Fruit fly (Drosophila melanogaster) whole organism, wandering third instar larva: ENCODE measurements around the gene CG33177.

Experiments used
- Abd-B ChIP-seq: fragments of >200 bp; optimal IDR thresholded peaks from 2 replicates; lab custom pipeline; 2017; ENCODE audit warnings: missing biosample characterization, missing genetic modification characterization
- CG32264 ChIP-seq: fragments of 200-800 bp; sonication (Bioruptor generic); optimal IDR thresholded peaks from 2 replicates; lab custom pipeline; 2016; ENCODE audit warnings: missing biosample characterization, missing genetic modification characterization
- CG9705 ChIP-seq: fragments of 200-800 bp; sonication (Bioruptor generic); optimal IDR thresholded peaks from 2 replicates; lab custom pipeline; 2018; ENCODE audit warnings: missing biosample characterization, mild to moderate bottlenecking, missing genetic modification characterization
- CrebA ChIP-seq: fragments of 200-800 bp; sonication (Bioruptor generic); optimal IDR thresholded peaks from 2 replicates; lab custom pipeline; 2016; ENCODE audit warnings: missing biosample characterization, mild to moderate bottlenecking, missing genetic modification characterization, borderline replicate concordance
- Dfd ChIP-seq: fragments of >200 bp; optimal IDR thresholded peaks from 2 replicates; lab custom pipeline; 2017; ENCODE audit warnings: missing biosample characterization, missing genetic modification characterization
- Dif ChIP-seq: fragments of 200-275, 200-300 bp; sonication (Bioruptor generic); optimal IDR thresholded peaks from 2 replicates; lab custom pipeline; 2018; ENCODE audit warnings: missing biosample characterization, missing genetic modification characterization; ENCODE audit not compliant: partially characterized antibody
- HLH106 ChIP-seq: fragments of 200-800 bp; optimal IDR thresholded peaks from 3 replicates; lab custom pipeline; 2019; ENCODE audit warnings: missing biosample characterization, mild to moderate bottlenecking, missing genetic modification characterization, moderate library complexity
- Hnf4 ChIP-seq: fragments of 200-800 bp; sonication (Bioruptor generic); optimal IDR thresholded peaks from 2 replicates; lab custom pipeline; 2016; ENCODE audit warnings: missing biosample characterization, mild to moderate bottlenecking, missing genetic modification characterization
- Hr78 ChIP-seq: fragments of >200 bp; optimal IDR thresholded peaks from 2 replicates; lab custom pipeline; 2017; ENCODE audit warnings: missing biosample characterization, missing genetic modification characterization
- Hr83 ChIP-seq: fragments of 200-300 bp; sonication (Bioruptor generic); optimal IDR thresholded peaks from 2 replicates; lab custom pipeline; 2016; ENCODE audit warnings: missing biosample characterization, mild to moderate bottlenecking, missing genetic modification characterization, moderate library complexity; ENCODE audit not compliant: poor library complexity, severe bottlenecking
- Jra ChIP-seq: sonication (Bioruptor generic); optimal IDR thresholded peaks from 2 replicates; lab custom pipeline; 2016; ENCODE audit warnings: missing biosample characterization, missing genetic modification characterization
- Mio ChIP-seq: sonication (Bioruptor generic); optimal IDR thresholded peaks from 2 replicates; lab custom pipeline; 2016; ENCODE audit warnings: missing biosample characterization, missing genetic modification characterization
- Myc ChIP-seq: fragments of >200 bp; optimal IDR thresholded peaks from 2 replicates; lab custom pipeline; 2017
- N ChIP-seq: fragments of >200 bp; optimal IDR thresholded peaks from 2 replicates; lab custom pipeline; 2018; ENCODE audit warnings: missing biosample characterization, missing external identifiers, missing genetic modification characterization
- OdsH ChIP-seq: fragments of 200-800 bp; sonication (Bioruptor generic); optimal IDR thresholded peaks from 2 replicates; lab custom pipeline; 2016; ENCODE audit warnings: missing biosample characterization, mild to moderate bottlenecking, missing genetic modification characterization
- Rel ChIP-seq, 2 experiments: fragments of 200-800 bp; sonication (Bioruptor generic) in 1 of 2; optimal IDR thresholded peaks; 2 replicates in 1 of 2; 3 replicates in 1 of 2; lab custom pipeline; 2016 to 2019; ENCODE audit warnings: mild to moderate bottlenecking in 2 of 2, missing biosample characterization in 2 of 2, missing genetic modification characterization in 2 of 2, moderate library complexity in 1 of 2
- Sp1 ChIP-seq: fragments of 200-800 bp; sonication (Bioruptor generic); optimal IDR thresholded peaks from 3 replicates; lab custom pipeline; 2019; ENCODE audit warnings: missing biosample characterization, mild to moderate bottlenecking, missing genetic modification characterization, moderate library complexity
- Vsx2 ChIP-seq: fragments of 200-300, 225-300 bp; sonication (Bioruptor generic); optimal IDR thresholded peaks from 2 replicates; lab custom pipeline; 2018; ENCODE audit warnings: missing biosample characterization, missing genetic modification characterization; ENCODE audit not compliant: partially characterized antibody
- br ChIP-seq: fragments of 200-800 bp; sonication (Bioruptor generic); optimal IDR thresholded peaks from 2 replicates; lab custom pipeline; 2016; ENCODE audit warnings: missing biosample characterization, missing genetic modification characterization
- brk ChIP-seq: fragments of 200-800 bp; sonication (Bioruptor generic); optimal IDR thresholded peaks from 2 replicates; lab custom pipeline; 2016; ENCODE audit warnings: missing biosample characterization, mild to moderate bottlenecking, missing genetic modification characterization
- dl ChIP-seq, 2 experiments: fragments of 175-275, 200-275 bp in 1 of 2; fragments of 200-275 bp in 1 of 2; sonication (Bioruptor generic); optimal IDR thresholded peaks; lab custom pipeline; 2018; ENCODE audit warnings: mild to moderate bottlenecking in 2 of 2, missing biosample characterization in 2 of 2, missing genetic modification characterization in 2 of 2, moderate library complexity in 2 of 2; ENCODE audit not compliant: partially characterized antibody in 2 of 2, insufficient read depth in 1 of 2
- dmrt93B ChIP-seq: fragments of 200-800 bp; sonication (Bioruptor generic); optimal IDR thresholded peaks from 2 replicates; lab custom pipeline; 2018; ENCODE audit warnings: missing biosample characterization, mild to moderate bottlenecking, missing genetic modification characterization
- dsf ChIP-seq: sonication (Bioruptor generic); optimal IDR thresholded peaks from 2 replicates; lab custom pipeline; 2016; ENCODE audit warnings: missing biosample characterization, missing genetic modification characterization, borderline replicate concordance
- ey ChIP-seq: fragments of 200-800 bp; sonication (Bioruptor generic); optimal IDR thresholded peaks from 2 replicates; lab custom pipeline; 2016; ENCODE audit warnings: missing biosample characterization, missing genetic modification characterization
- foxo ChIP-seq, 2 experiments: fragments of 200-800 bp; sonication (Bioruptor generic); optimal IDR thresholded peaks; 2 replicates in 1 of 2; 3 replicates in 1 of 2; lab custom pipeline; 2016 to 2017; ENCODE audit warnings: missing biosample characterization in 2 of 2, missing genetic modification characterization in 2 of 2
- fru ChIP-seq: fragments of 200-800 bp; sonication (Bioruptor generic); optimal IDR thresholded peaks from 3 replicates; lab custom pipeline; 2016; ENCODE audit warnings: missing biosample characterization, mild to moderate bottlenecking, missing genetic modification characterization
- h ChIP-seq: fragments of 200-800 bp; sonication (Bioruptor generic); optimal IDR thresholded peaks from 3 replicates; lab custom pipeline; 2016; ENCODE audit warnings: missing biosample characterization, mild to moderate bottlenecking, missing genetic modification characterization
- jim ChIP-seq: fragments of 175-275, 200-325 bp; sonication (Bioruptor generic); optimal IDR thresholded peaks from 2 replicates; lab custom pipeline; 2016; ENCODE audit warnings: missing biosample characterization, mild to moderate bottlenecking, missing genetic modification characterization
- lola ChIP-seq: fragments of >200 bp; optimal IDR thresholded peaks from 2 replicates; lab custom pipeline; 2017; ENCODE audit warnings: missing biosample characterization, missing genetic modification characterization
- pan ChIP-seq: fragments of >200 bp; optimal IDR thresholded peaks from 2 replicates; lab custom pipeline; 2017
- psq ChIP-seq: fragments of 200-800 bp; sonication (Bioruptor generic); optimal IDR thresholded peaks from 3 replicates; lab custom pipeline; 2017; ENCODE audit warnings: missing biosample characterization, mild to moderate bottlenecking, missing genetic modification characterization, moderate library complexity
- rgr ChIP-seq: fragments of 200-800 bp; sonication (Bioruptor generic); optimal IDR thresholded peaks from 3 replicates; lab custom pipeline; 2016; ENCODE audit warnings: missing biosample characterization, mild to moderate bottlenecking, missing genetic modification characterization
- sage ChIP-seq: fragments of 200-800 bp; sonication (Bioruptor generic); optimal IDR thresholded peaks from 2 replicates; lab custom pipeline; 2016; ENCODE audit warnings: missing biosample characterization, mild to moderate bottlenecking, missing genetic modification characterization
- sv ChIP-seq: fragments of 200-800 bp; sonication (Bioruptor generic); optimal IDR thresholded peaks from 3 replicates; lab custom pipeline; 2016; ENCODE audit warnings: missing biosample characterization, missing genetic modification characterization
- tai ChIP-seq: sonication (Bioruptor generic); optimal IDR thresholded peaks from 2 replicates; lab custom pipeline; 2016; ENCODE audit warnings: missing biosample characterization, missing genetic modification characterization
- usp ChIP-seq: fragments of >200 bp; optimal IDR thresholded peaks from 2 replicates; lab custom pipeline; 2017; ENCODE audit warnings: missing biosample characterization, missing genetic modification characterization
- woc ChIP-seq: sonication (Bioruptor generic); optimal IDR thresholded peaks from 2 replicates; lab custom pipeline; 2016; ENCODE audit warnings: missing biosample characterization, mild to moderate bottlenecking, missing genetic modification characterization

Gene CG33177

dm6 chrX:15080780-15081402, at the start of gene CG33177:
CG33177 (plus strand) TSS chrX:15081367.
- TF ChIP-seq Hr83 (GFP tag; lab: Kevin White, UChicago) (no peak), rgr (peak; percentile 3), woc (GFP tag; lab: Kevin White, UChicago) (no peak), Rel (GFP tag; optimal IDR thresholded peaks at IDR 0.05; lab: Kevin White, UChicago) (no peak), Rel (tag; optimal IDR thresholded peaks at IDR 0.05; lab: Kevin White, UChicago) (no peak), HLH106 (peak; percentile 16), Vsx2 (GFP tag; lab: Kevin White, UChicago) (no peak), usp (GFP tag; lab: Kevin White, UChicago) (no peak), Myc (no peak), jim (GFP tag; lab: Kevin White, UChicago) (no peak), Sp1 (no peak), CG9705 (GFP tag; lab: Kevin White, UChicago) (peak; percentile 20), ey (GFP tag; lab: Kevin White, UChicago) (no peak), dl (GFP tag; optimal IDR thresholded peaks at IDR 0.05; lab: Kevin White, UChicago; ENCODE audit: insufficient read depth in 1 of 2, partially characterized antibody in 2 of 2) (no peak), CrebA (GFP tag; lab: Kevin White, UChicago) (no peak), lola (no peak), br (GFP tag; lab: Kevin White, UChicago) (no peak), h (GFP tag; lab: Kevin White, UChicago) (peak; percentile 7), sv (GFP tag; lab: Kevin White, UChicago) (no peak), fru (GFP tag; lab: Kevin White, UChicago) (peak; percentile 39), Dif (no peak), Abd-B (GFP tag; lab: Kevin White, UChicago) (no peak), Hnf4 (peak; percentile 36), OdsH (no peak), psq (GFP tag; lab: Kevin White, UChicago) (no peak), Dfd (no peak), foxo (GFP tag; optimal IDR thresholded peaks at IDR 0.05; lab: Kevin White, UChicago) (peak in 1 of 2 experiments; percentile 38), sage (no peak), Hr78 (GFP tag; lab: Kevin White, UChicago) (no peak), tai (GFP tag; lab: Kevin White, UChicago) (peak; percentile 35), dmrt93B (GFP tag; lab: Kevin White, UChicago) (no peak)

dm6 chrX:15042499-15042898, 38.7 kb upstream of the CG33177 start:
- TF ChIP-seq dl (GFP tag; optimal IDR thresholded peaks at IDR 0.05; lab: Kevin White, UChicago; ENCODE audit: insufficient read depth in 1 of 2, partially characterized antibody in 2 of 2) (no peak), Abd-B (GFP tag; lab: Kevin White, UChicago) (no peak), fru (GFP tag; lab: Kevin White, UChicago) (peak; percentile 11), HLH106 (peak; percentile 27), woc (GFP tag; lab: Kevin White, UChicago) (no peak), Hnf4 (peak; percentile 8), pan (lab: Kevin White, UChicago) (no peak), Jra (no peak), brk (no peak), br (GFP tag; lab: Kevin White, UChicago) (peak; percentile 29), Dif (no peak), h (GFP tag; lab: Kevin White, UChicago) (peak; percentile 59), lola (no peak), sv (GFP tag; lab: Kevin White, UChicago) (no peak), Dfd (no peak), ey (GFP tag; lab: Kevin White, UChicago) (peak; percentile 44), foxo (GFP tag; optimal IDR thresholded peaks at IDR 0.05; lab: Kevin White, UChicago) (peak in 1 of 2 experiments; percentile 36), N (GFP tag; lab: Kevin White, UChicago) (no peak), Hr83 (GFP tag; lab: Kevin White, UChicago) (no peak), rgr (peak; percentile 34)

dm6 chrX:15043013-15043699, 38.0 kb upstream of the CG33177 start:
- TF ChIP-seq Hr78 (GFP tag; lab: Kevin White, UChicago) (no peak), sv (GFP tag; lab: Kevin White, UChicago) (peak; percentile 48), Dif (peak; percentile 70), N (GFP tag; lab: Kevin White, UChicago) (no peak), tai (GFP tag; lab: Kevin White, UChicago) (no peak), dsf (GFP tag; lab: Kevin White, UChicago) (no peak), Dfd (no peak), CG9705 (GFP tag; lab: Kevin White, UChicago) (no peak), woc (GFP tag; lab: Kevin White, UChicago) (no peak), br (GFP tag; lab: Kevin White, UChicago) (peak; percentile 70), h (GFP tag; lab: Kevin White, UChicago) (peak; percentile 80), brk (peak; percentile 78), Mio (GFP tag; lab: Kevin White, UChicago) (no peak), Jra (no peak), Myc (no peak), foxo (GFP tag; optimal IDR thresholded peaks at IDR 0.05; lab: Kevin White, UChicago) (peak; percentile 16 to 82), CrebA (GFP tag; lab: Kevin White, UChicago) (peak; percentile 46), CG32264 (peak; percentile 25), Hnf4 (peak; percentile 65), Hr83 (GFP tag; lab: Kevin White, UChicago) (no peak), usp (GFP tag; lab: Kevin White, UChicago) (no peak), Rel (GFP tag; optimal IDR thresholded peaks at IDR 0.05; lab: Kevin White, UChicago) (peak; percentile 19), Rel (tag; optimal IDR thresholded peaks at IDR 0.05; lab: Kevin White, UChicago) (peak; percentile 38), HLH106 (peak; percentile 63), Sp1 (peak; percentile 7), sage (peak; percentile 46), Abd-B (GFP tag; lab: Kevin White, UChicago) (no peak), lola (no peak), jim (GFP tag; lab: Kevin White, UChicago) (no peak), rgr (peak; percentile 79), dmrt93B (GFP tag; lab: Kevin White, UChicago) (no peak)
